Fruit fly (Drosophila melanogaster) whole organism, prepupa: Measurements from ENCODE around the gene Tsp86D.

Experiments used
- CG10631 ChIP-seq: fragments of 200-800 bp; sonication (Bioruptor generic); optimal IDR thresholded peaks from 2 replicates; lab custom pipeline; 2016; ENCODE audit warnings: missing biosample characterization, missing genetic modification characterization
- CG11762 ChIP-seq: fragments of 200-800 bp; sonication (Bioruptor generic); optimal IDR thresholded peaks from 3 replicates; lab custom pipeline; 2016; ENCODE audit warnings: missing biosample characterization, missing genetic modification characterization; ENCODE audit not compliant: insufficient read depth
- CG16779 ChIP-seq: fragments of 200-800 bp; sonication (Bioruptor generic); optimal IDR thresholded peaks from 3 replicates; lab custom pipeline; 2017; ENCODE audit warnings: missing biosample characterization, mild to moderate bottlenecking, missing genetic modification characterization
- CG3032 ChIP-seq: fragments of 200-800 bp; optimal IDR thresholded peaks from 2 replicates; lab custom pipeline; 2019; ENCODE audit warnings: missing biosample characterization, mild to moderate bottlenecking, missing genetic modification characterization, moderate library complexity
- CG31627 ChIP-seq: fragments of 200-800 bp; sonication (Bioruptor generic); optimal IDR thresholded peaks from 3 replicates; lab custom pipeline; 2016; ENCODE audit warnings: missing biosample characterization, missing genetic modification characterization
- CG34406 ChIP-seq: fragments of 200-800 bp; sonication (Bioruptor generic); optimal IDR thresholded peaks from 3 replicates; lab custom pipeline; 2016; ENCODE audit warnings: missing biosample characterization, missing genetic modification characterization
- CG3919 ChIP-seq: fragments of 200-800 bp; sonication (Bioruptor generic); optimal IDR thresholded peaks from 3 replicates; lab custom pipeline; 2016; ENCODE audit warnings: missing biosample characterization, missing genetic modification characterization
- CG4318 ChIP-seq: fragments of 200-800 bp; sonication (Bioruptor generic); optimal IDR thresholded peaks from 3 replicates; lab custom pipeline; 2017; ENCODE audit warnings: missing biosample characterization, mild to moderate bottlenecking, missing genetic modification characterization
- CG6163 ChIP-seq: fragments of 200-800 bp; sonication (Bioruptor generic); IDR thresholded peaks from 3 replicates; pipeline ENCODE4 v1.3.6; 2022; ENCODE audit warnings: missing biosample characterization, missing genetic modification characterization
- CG6792 ChIP-seq: fragments of 200-800 bp; sonication (Bioruptor generic); optimal IDR thresholded peaks from 3 replicates; lab custom pipeline; 2016; ENCODE audit warnings: missing biosample characterization, missing genetic modification characterization
- CG6808 ChIP-seq: fragments of 200-800 bp; sonication (Bioruptor generic); optimal IDR thresholded peaks from 3 replicates; lab custom pipeline; 2017; ENCODE audit warnings: missing biosample characterization, missing genetic modification characterization, mild to moderate bottlenecking, moderate library complexity, missing genetic modification reagents
- CG6854 ChIP-seq: fragments of 200-800 bp; sonication (Bioruptor generic); optimal IDR thresholded peaks from 2 replicates; lab custom pipeline; 2017; ENCODE audit warnings: missing biosample characterization, mild to moderate bottlenecking, missing genetic modification characterization
- CG8119 ChIP-seq: fragments of 200-800 bp; sonication (Bioruptor generic); IDR thresholded peaks from 3 replicates; pipeline ENCODE4 v1.3.6; 2022; ENCODE audit warnings: missing biosample characterization, missing genetic modification characterization
- CG8319 ChIP-seq: fragments of 200-800 bp; sonication (Bioruptor generic); optimal IDR thresholded peaks from 3 replicates; lab custom pipeline; 2016; ENCODE audit warnings: missing biosample characterization, missing genetic modification characterization
- CG8632 ChIP-seq: fragments of 200-800 bp; sonication (Bioruptor generic); optimal IDR thresholded peaks from 3 replicates; lab custom pipeline; 2016; ENCODE audit warnings: missing biosample characterization, missing genetic modification characterization
- Eip75B ChIP-seq: fragments of 200-800 bp; sonication (Bioruptor generic); optimal IDR thresholded peaks from 3 replicates; lab custom pipeline; 2016; ENCODE audit warnings: missing biosample characterization, missing genetic modification characterization
- Ets21C ChIP-seq: fragments of 200-800 bp; sonication (Bioruptor generic); optimal IDR thresholded peaks from 3 replicates; lab custom pipeline; 2016; ENCODE audit warnings: missing biosample characterization, missing genetic modification characterization
- Ets96B ChIP-seq: fragments of 200-800 bp; optimal IDR thresholded peaks from 2 replicates; lab custom pipeline; 2019; ENCODE audit warnings: missing biosample characterization, mild to moderate bottlenecking, missing genetic modification characterization, moderate library complexity
- Gug ChIP-seq: fragments of 200-800 bp; sonication (Bioruptor generic); IDR thresholded peaks from 2 replicates; pipeline ENCODE4 v1.3.6; 2022; ENCODE audit warnings: missing biosample characterization, missing genetic modification characterization
- Hr38 ChIP-seq: sonication (Bioruptor generic); optimal IDR thresholded peaks from 2 replicates; lab custom pipeline; 2016; ENCODE audit warnings: missing biosample characterization, missing genetic modification characterization
- Hr39 ChIP-seq: fragments of 200-800 bp; sonication (Bioruptor generic); optimal IDR thresholded peaks from 2 replicates; lab custom pipeline; 2016; ENCODE audit warnings: missing biosample characterization, missing genetic modification characterization
- Hr4 ChIP-seq: fragments of 200-800 bp; sonication (Bioruptor generic); optimal IDR thresholded peaks from 3 replicates; lab custom pipeline; 2016; ENCODE audit warnings: missing biosample characterization, missing genetic modification characterization
- Lpt ChIP-seq: fragments of 200-800 bp; sonication (Bioruptor generic); optimal IDR thresholded peaks from 3 replicates; lab custom pipeline; 2016; ENCODE audit warnings: missing biosample characterization, missing genetic modification characterization
- Met ChIP-seq: fragments of 200-800 bp; sonication (Bioruptor generic); optimal IDR thresholded peaks from 3 replicates; lab custom pipeline; 2016; ENCODE audit warnings: missing biosample characterization, missing genetic modification characterization
- OdsH ChIP-seq: fragments of 200-800 bp; sonication (Bioruptor generic); optimal IDR thresholded peaks from 3 replicates; lab custom pipeline; 2016; ENCODE audit warnings: missing biosample characterization, missing genetic modification characterization
- Smox ChIP-seq: fragments of 200-800 bp; sonication (Bioruptor generic); optimal IDR thresholded peaks from 3 replicates; lab custom pipeline; 2016; ENCODE audit warnings: missing biosample characterization, missing genetic modification characterization
- Sox15 ChIP-seq: fragments of 200-800 bp; sonication (Bioruptor generic); optimal IDR thresholded peaks from 3 replicates; lab custom pipeline; 2016; ENCODE audit warnings: missing biosample characterization, missing genetic modification characterization
- achi ChIP-seq: fragments of 200-800 bp; sonication (Bioruptor generic); optimal IDR thresholded peaks from 3 replicates; lab custom pipeline; 2016; ENCODE audit warnings: missing biosample characterization, missing genetic modification characterization
- dac ChIP-seq: fragments of 200-800 bp; sonication (Bioruptor generic); optimal IDR thresholded peaks from 2 replicates; lab custom pipeline; 2017; ENCODE audit warnings: missing biosample characterization, mild to moderate bottlenecking, missing genetic modification characterization
- dsx ChIP-seq: fragments of 200-800 bp; optimal IDR thresholded peaks from 3 replicates; lab custom pipeline; 2019; ENCODE audit warnings: missing biosample characterization, mild to moderate bottlenecking, missing genetic modification characterization, moderate library complexity; ENCODE audit not compliant: poor library complexity, severe bottlenecking
- esn ChIP-seq: fragments of 200-800 bp; sonication (Bioruptor generic); optimal IDR thresholded peaks from 2 replicates; lab custom pipeline; 2016; ENCODE audit warnings: missing biosample characterization, mild to moderate bottlenecking, missing genetic modification characterization, moderate library complexity
- fd59A ChIP-seq: fragments of 200-800 bp; sonication (Bioruptor generic); optimal IDR thresholded peaks from 2 replicates; lab custom pipeline; 2017; ENCODE audit warnings: missing biosample characterization, mild to moderate bottlenecking, missing genetic modification characterization, missing genetic modification reagents
- fd85E ChIP-seq: fragments of 200-800 bp; sonication (Bioruptor generic); optimal IDR thresholded peaks from 3 replicates; lab custom pipeline; 2016; ENCODE audit warnings: missing biosample characterization, missing genetic modification characterization
- fkh ChIP-seq: fragments of 200-800 bp; sonication (Bioruptor generic); optimal IDR thresholded peaks from 3 replicates; lab custom pipeline; 2017; ENCODE audit warnings: missing biosample characterization, mild to moderate bottlenecking, missing genetic modification characterization, moderate library complexity
- lz ChIP-seq: fragments of 200-800 bp; sonication (Bioruptor generic); optimal IDR thresholded peaks from 3 replicates; lab custom pipeline; 2016; ENCODE audit warnings: missing biosample characterization, missing genetic modification characterization
- net ChIP-seq: fragments of 200-800 bp; sonication (Bioruptor generic); optimal IDR thresholded peaks from 3 replicates; lab custom pipeline; 2016; ENCODE audit warnings: missing biosample characterization, missing genetic modification characterization
- pdm3 ChIP-seq: fragments of 200-800 bp; sonication (Bioruptor generic); optimal IDR thresholded peaks from 3 replicates; lab custom pipeline; 2016; ENCODE audit warnings: missing biosample characterization, missing genetic modification characterization
- ss ChIP-seq, 2 experiments: fragments of 200-800 bp; sonication (Bioruptor generic); optimal IDR thresholded peaks; 2 replicates in 1 of 2; 3 replicates in 1 of 2; lab custom pipeline; 2017 to 2018; ENCODE audit warnings: mild to moderate bottlenecking in 2 of 2, missing biosample characterization in 2 of 2, missing genetic modification characterization in 2 of 2, moderate library complexity in 1 of 2
- svp ChIP-seq: fragments of 200-800 bp; sonication (Bioruptor generic); peaks from one replicate; lab custom pipeline; 2016; ENCODE audit warnings: missing biosample characterization, missing genetic modification characterization

Gene Tsp86D

dm6 chr3R:10875515-10876434, 7.3 kb downstream of the Tsp86D start, which contains the start of gene Sodh2 (continued):
- TF ChIP-seq CG31627 (GFP tag; lab: Kevin White, UChicago): peak; percentile 7
- peak; percentile 53 for TF ChIP-seq pdm3
- TF ChIP-seq CG8632 (GFP tag; lab: Kevin White, UChicago): peak; percentile 73
- TF ChIP-seq Gug: peak; percentile 53; the same call in 1 of the 2 replicates
- peak; percentile 67 for TF ChIP-seq CG34406 (GFP tag; lab: Kevin White, UChicago)
- TF ChIP-seq CG16779 (tag; lab: Kevin White, UChicago): peak; percentile 45
- TF ChIP-seq net: peak; percentile 56
- TF ChIP-seq CG6792 (GFP tag; lab: Kevin White, UChicago): peak; percentile 53
- no peak for TF ChIP-seq fd59A (GFP tag; lab: Kevin White, UChicago)
- no peak for TF ChIP-seq Eip75B (GFP tag; lab: Kevin White, UChicago)

dm6 chr3R:10877808-10878207, 9.3 kb downstream of the Tsp86D start:
- TF ChIP-seq svp (GFP tag; lab: Kevin White, UChicago) (peak; percentile 43), fkh (GFP tag; lab: Kevin White, UChicago) (peak; percentile 17), Smox (GFP tag; lab: Kevin White, UChicago) (no peak)
- TF ChIP-seq, all 60 proteins: peak for 2

DNA sequence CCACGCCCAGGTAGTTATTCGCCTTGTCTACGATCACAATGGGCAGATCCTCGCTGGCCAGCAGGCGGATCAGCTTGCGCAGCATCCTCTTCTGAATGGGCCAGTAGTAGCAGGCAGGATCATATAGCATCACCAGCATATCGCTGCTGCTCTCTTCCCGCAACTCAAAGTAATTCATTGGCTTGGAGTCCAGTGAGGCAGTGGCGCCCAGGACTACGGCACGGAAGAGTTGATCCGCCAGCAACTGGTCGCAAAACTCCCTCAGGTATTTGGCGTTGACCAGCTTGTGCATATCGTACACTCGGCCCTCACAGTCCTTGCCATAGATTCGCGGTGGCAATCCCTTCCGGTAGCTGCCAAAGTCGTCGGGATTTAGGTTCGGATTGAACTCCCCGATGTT, 10.1 kb downstream of the Tsp86D start:
- peak; percentile 52 for TF ChIP-seq svp (GFP tag; lab: Kevin White, UChicago)
- TF ChIP-seq Met: no peak

- TF ChIP-seq lz (GFP tag; lab: Kevin White, UChicago) (no peak), CG8119 (GFP tag; lab: Robert Waterston, UW) (no peak), svp (GFP tag; lab: Kevin White, UChicago) (no peak), Hr39 (no peak), CG3032 (tag; lab: Kevin White, UChicago) (no peak), CG8319 (GFP tag; lab: Kevin White, UChicago) (no peak), CG6163 (GFP tag; lab: Robert Waterston, UW) (no peak), CG34406 (GFP tag; lab: Kevin White, UChicago) (no peak), dsx (GFP tag; lab: Kevin White, UChicago) (no peak), Smox (GFP tag; lab: Kevin White, UChicago) (no peak), Hr38 (GFP tag; lab: Kevin White, UChicago) (no peak)
Measured at dm6 chr3R:10879219-10879618, 10.7 kb downstream of the Tsp86D start, which contains the start of gene CG14695. TSS of gene CG14695 (minus strand) at chr3R:10879319.

DNA sequence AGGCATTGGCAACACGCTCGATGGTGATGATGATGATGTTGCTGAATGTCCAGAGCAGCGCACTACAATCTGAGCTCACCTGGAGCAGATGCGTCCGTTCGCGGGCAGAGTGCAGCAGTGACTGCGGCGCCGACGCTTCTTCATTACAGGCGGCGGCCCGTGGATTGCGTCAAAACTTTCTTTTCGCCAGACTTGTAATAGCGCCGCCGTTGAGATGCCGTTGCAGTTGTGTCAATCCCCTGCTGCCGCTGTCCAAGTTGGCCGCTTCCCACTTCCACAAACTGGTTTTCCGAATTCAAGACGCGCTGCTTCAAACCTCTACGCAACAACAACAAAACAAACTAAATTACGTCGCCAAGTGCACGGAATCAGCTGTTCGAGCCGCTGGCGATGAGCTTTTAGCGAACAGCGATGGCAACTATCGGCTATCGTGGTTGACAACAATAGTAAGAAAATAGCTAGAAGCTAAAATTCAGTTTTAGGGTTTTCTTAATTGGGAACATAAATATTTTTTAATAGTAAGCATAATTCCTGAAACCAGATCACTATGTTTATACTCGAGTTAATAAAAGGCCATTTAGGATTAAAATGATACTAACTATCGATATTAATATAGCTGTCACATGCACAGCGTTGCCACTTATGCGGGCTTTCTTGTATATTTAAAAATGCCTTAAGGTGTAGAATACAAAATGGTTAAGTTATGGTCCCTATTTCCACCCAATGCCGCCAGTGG, 13.5 kb downstream of the Tsp86D start, which contains the start of gene Tpc1:
TSS of gene Tpc1 (minus strand) at position 365 of the 736 bp plus-strand sequence.
- peak; percentile 47 for TF ChIP-seq Hr4 (GFP tag; lab: Kevin White, UChicago)
- TF ChIP-seq fd59A (GFP tag; lab: Kevin White, UChicago): no peak
- no peak for TF ChIP-seq fd85E (GFP tag; lab: Kevin White, UChicago)
- no peak for TF ChIP-seq Sox15
- peak; percentile 9 for TF ChIP-seq Ets96B (tag; lab: Kevin White, UChicago)
- no peak for TF ChIP-seq CG8319 (GFP tag; lab: Kevin White, UChicago)
- peak; percentile 36 for TF ChIP-seq Ets21C (GFP tag; lab: Kevin White, UChicago)
- peak; percentile 20 for TF ChIP-seq dsx (GFP tag; lab: Kevin White, UChicago)
- peak in 1 of 2 experiments; percentile 30 for TF ChIP-seq ss (GFP tag; optimal IDR thresholded peaks at IDR 0.05; lab: Kevin White, UChicago)
- TF ChIP-seq CG11762 (GFP tag; lab: Kevin White, UChicago): no peak
- TF ChIP-seq CG4318 (GFP tag; lab: Kevin White, UChicago): no peak
- peak; percentile 96 for TF ChIP-seq achi
- TF ChIP-seq CG3919 (GFP tag; lab: Kevin White, UChicago): peak; percentile 47
- TF ChIP-seq dac (GFP tag; lab: Kevin White, UChicago): no peak
- TF ChIP-seq CG6808: no peak
- TF ChIP-seq CG6792 (GFP tag; lab: Kevin White, UChicago): no peak
- no peak for TF ChIP-seq Gug
- TF ChIP-seq CG10631 (GFP tag; lab: Kevin White, UChicago): no peak
- TF ChIP-seq net: no peak
- TF ChIP-seq esn (GFP tag; lab: Kevin White, UChicago): peak; percentile 40
- no peak for TF ChIP-seq CG8119 (GFP tag; lab: Robert Waterston, UW)
- peak; percentile 45 for TF ChIP-seq pdm3
- TF ChIP-seq OdsH (GFP tag; lab: Kevin White, UChicago): peak; percentile 32
- peak; percentile 80 for TF ChIP-seq CG6854 (GFP tag; lab: Kevin White, UChicago)
- no peak for TF ChIP-seq Lpt (GFP tag; lab: Kevin White, UChicago)
